Worm (Caenorhabditis elegans): ENCODE measurements around the gene srz-100.

Gene srz-100

ce11 chrV:16779971-16780370 lies 48.3 kb downstream of the srz-100 start:
- TF ChIP-seq elt-1 (tag; optimal IDR thresholded peaks at IDR 0.05; ENCODE audit: borderline replicate concordance, insufficient read depth), result no peak
- TF ChIP-seq ham-2 (GFP tag; optimal IDR thresholded peaks at IDR 0.05), result no peak
- no peak for TF ChIP-seq blmp-1 (tag; optimal IDR thresholded peaks at IDR 0.05)
- no peak for TF ChIP-seq cnd-1 (tag; optimal IDR thresholded peaks at IDR 0.05)
- TF ChIP-seq mls-2 (tag; optimal IDR thresholded peaks at IDR 0.05), result no peak
- TF ChIP-seq nhr-237 (tag; optimal IDR thresholded peaks at IDR 0.05), result no peak
- TF ChIP-seq flh-1 (GFP tag; optimal IDR thresholded peaks at IDR 0.05), result no peak
- no peak for TF ChIP-seq ztf-11 (tag; optimal IDR thresholded peaks at IDR 0.05)
- TF ChIP-seq ces-1 (GFP tag; optimal IDR thresholded peaks at IDR 0.05), result no peak
- TF ChIP-seq unc-120 (tag; optimal IDR thresholded peaks at IDR 0.05; ENCODE audit: poor library complexity, severe bottlenecking), result no peak
- TF ChIP-seq lsy-2 (tag; optimal IDR thresholded peaks at IDR 0.05), result no peak
- TF ChIP-seq elt-3 (tag; optimal IDR thresholded peaks at IDR 0.05), result no peak
- TF ChIP-seq snpc-4 (tag; optimal IDR thresholded peaks at IDR 0.05), result no peak
- no peak for TF ChIP-seq mep-1 (tag; optimal IDR thresholded peaks at IDR 0.05)
- TF ChIP-seq ceh-83 (GFP tag; optimal IDR thresholded peaks at IDR 0.05), result no peak
- TF ChIP-seq nhr-12 (tag; optimal IDR thresholded peaks at IDR 0.05), result no peak
- TF ChIP-seq bed-3 (GFP tag; optimal IDR thresholded peaks at IDR 0.05), result no peak
- TF ChIP-seq ceh-39 (tag; optimal IDR thresholded peaks at IDR 0.05), result no peak
- TF ChIP-seq nhr-76 (tag; optimal IDR thresholded peaks at IDR 0.05), result no peak

ce11 chrV:16780554-16780953 lies 48.9 kb downstream of the srz-100 start:
- TF ChIP-seq nhr-237 (tag; optimal IDR thresholded peaks at IDR 0.05), result no peak
- TF ChIP-seq lin-32 (GFP tag; optimal IDR thresholded peaks at IDR 0.05), result no peak
- TF ChIP-seq sem-2 (GFP tag; optimal IDR thresholded peaks at IDR 0.05), result no peak
- TF ChIP-seq nhr-2 (tag; optimal IDR thresholded peaks at IDR 0.05), result no peak
- TF ChIP-seq ztf-11 (tag; optimal IDR thresholded peaks at IDR 0.05), result no peak
- TF ChIP-seq pha-4 (tag; optimal IDR thresholded peaks at IDR 0.05), result no peak
- TF ChIP-seq drap-1 (GFP tag; optimal IDR thresholded peaks at IDR 0.05), result no peak
- no peak for TF ChIP-seq unc-120 (tag; optimal IDR thresholded peaks at IDR 0.05; ENCODE audit: poor library complexity, severe bottlenecking)
- TF ChIP-seq cnd-1 (tag; optimal IDR thresholded peaks at IDR 0.05), result no peak
- no peak for TF ChIP-seq sptf-1 (tag; optimal IDR thresholded peaks at IDR 0.05)
- TF ChIP-seq bed-3 (GFP tag; optimal IDR thresholded peaks at IDR 0.05), result no peak
- no peak for TF ChIP-seq zip-8 (tag; optimal IDR thresholded peaks at IDR 0.05)
- no peak for TF ChIP-seq snpc-4 (tag; optimal IDR thresholded peaks at IDR 0.05)
- no peak for TF ChIP-seq ceh-83 (GFP tag; optimal IDR thresholded peaks at IDR 0.05)
- no peak for TF ChIP-seq unc-39 (tag; optimal IDR thresholded peaks at IDR 0.05)
- no peak for TF ChIP-seq M03D4.4 (tag; optimal IDR thresholded peaks at IDR 0.05)
- no peak for TF ChIP-seq tbx-8 (GFP tag; optimal IDR thresholded peaks at IDR 0.05)

ce11 chrV:16781974-16782373 lies 50.3 kb downstream of the srz-100 start:
- TF ChIP-seq sptf-1 (tag; optimal IDR thresholded peaks at IDR 0.05), result no peak
- no peak for TF ChIP-seq nhr-28 (tag; optimal IDR thresholded peaks at IDR 0.05)
- no peak for TF ChIP-seq sem-2 (GFP tag; optimal IDR thresholded peaks at IDR 0.05)
- TF ChIP-seq zip-8 (tag; optimal IDR thresholded peaks at IDR 0.05), result no peak
- no peak for TF ChIP-seq ceh-83 (GFP tag; optimal IDR thresholded peaks at IDR 0.05)
- TF ChIP-seq unc-120 (tag; optimal IDR thresholded peaks at IDR 0.05; ENCODE audit: poor library complexity, severe bottlenecking), result no peak
- TF ChIP-seq bed-3 (GFP tag; optimal IDR thresholded peaks at IDR 0.05), result no peak
- TF ChIP-seq elt-1 (tag; optimal IDR thresholded peaks at IDR 0.05; ENCODE audit: borderline replicate concordance, insufficient read depth), result no peak
- no peak for TF ChIP-seq tbx-8 (GFP tag; optimal IDR thresholded peaks at IDR 0.05)
- no peak for TF ChIP-seq mep-1 (tag; optimal IDR thresholded peaks at IDR 0.05)
- TF ChIP-seq blmp-1 (tag; optimal IDR thresholded peaks at IDR 0.05), result no peak
- TF ChIP-seq ztf-11 (tag; optimal IDR thresholded peaks at IDR 0.05), result no peak
- no peak for TF ChIP-seq drap-1 (GFP tag; optimal IDR thresholded peaks at IDR 0.05)
- no peak for TF ChIP-seq elt-3 (tag; optimal IDR thresholded peaks at IDR 0.05)
- TF ChIP-seq lsy-2 (tag; optimal IDR thresholded peaks at IDR 0.05), result no peak
- no peak for TF ChIP-seq lin-32 (GFP tag; optimal IDR thresholded peaks at IDR 0.05)
